Fruit fly (Drosophila melanogaster): ENCODE data around the gene CG8475.

Gene CG8475

DNA sequence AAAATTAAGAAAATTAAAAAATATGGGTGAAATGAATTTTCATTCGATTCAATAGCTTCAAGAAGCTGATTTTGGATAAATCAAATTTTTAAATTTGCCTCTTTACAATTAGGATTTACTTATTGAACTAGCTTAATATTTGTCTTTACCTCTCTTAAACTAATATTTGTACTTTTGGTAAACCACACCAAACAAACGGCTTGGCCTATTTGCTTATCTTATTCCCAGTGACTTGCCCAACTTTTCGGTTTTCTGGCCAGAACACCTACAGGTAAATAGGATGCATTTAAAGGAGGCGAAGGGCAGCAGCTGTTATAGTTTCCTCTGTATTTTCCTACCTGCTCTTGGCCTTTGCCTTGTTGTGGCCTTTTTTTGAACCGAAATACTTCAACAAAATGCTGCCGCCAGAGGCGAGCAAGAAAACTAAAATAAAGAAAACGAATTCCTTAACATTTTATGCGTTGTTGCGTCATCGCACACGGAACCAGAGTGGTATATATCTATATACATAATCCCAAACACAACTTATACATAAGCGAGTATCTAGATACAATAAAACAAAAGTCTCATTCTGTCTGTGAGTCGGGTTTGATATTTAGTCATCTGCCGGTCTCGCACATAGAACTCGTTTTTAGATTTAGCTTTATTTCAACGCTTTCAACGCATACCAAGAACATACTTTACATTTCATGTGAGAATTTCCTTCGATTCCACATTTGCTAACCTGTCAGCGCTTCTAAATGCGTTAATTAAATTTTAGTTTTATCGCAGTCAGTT lies 30.7 kb downstream of the CG8475 start (continued):
- TF ChIP-seq CG18476 (GFP tag; optimal IDR thresholded peaks at IDR 0.05) (no peak), CG2712 (tag; optimal IDR thresholded peaks at IDR 0.05) (peak; percentile 16), Pdp1 (GFP tag; optimal IDR thresholded peaks at IDR 0.05) (peak in 1 of 2 experiments; percentile 78)

DNA sequence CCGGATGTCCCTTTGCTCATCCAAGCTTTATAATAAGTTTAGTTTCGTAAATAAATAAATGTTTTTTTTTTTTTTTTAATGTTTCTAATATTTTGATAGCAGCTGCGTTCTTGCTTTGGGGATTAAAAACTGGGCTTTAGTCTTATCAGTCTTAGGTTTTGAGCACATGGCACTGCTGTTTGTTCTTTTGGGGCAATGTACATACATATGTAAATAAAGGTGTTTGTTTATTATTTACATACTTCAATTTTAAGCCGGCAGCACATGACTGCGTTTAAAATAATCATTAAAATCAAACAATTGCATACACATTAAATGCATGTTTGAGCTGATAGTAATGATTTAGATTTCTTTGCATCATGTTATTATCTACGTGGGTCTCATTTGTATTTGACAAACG lies 32.5 kb downstream of the CG8475 start:
- no peak for TF ChIP-seq cas (GFP tag; IDR thresholded peaks at IDR 0.05)
- TF ChIP-seq CG16863 (GFP tag; optimal IDR thresholded peaks at IDR 0.05): peak; percentile 81
- TF ChIP-seq HLHmδ (GFP tag; optimal IDR thresholded peaks at IDR 0.05): peak; percentile 55
- peak; percentile 61; the same call in 1 of the 2 replicates for TF ChIP-seq CG11696 (GFP tag; IDR thresholded peaks at IDR 0.05)
- TF ChIP-seq trh (GFP tag; optimal IDR thresholded peaks at IDR 0.05): peak; percentile 84
- peak; percentile 87 for TF ChIP-seq CG17912 (GFP tag; optimal IDR thresholded peaks at IDR 0.05)
- peak; percentile 73 for TF ChIP-seq sim (GFP tag; IDR thresholded peaks at IDR 0.05)
- TF ChIP-seq HLH54F (GFP tag; optimal IDR thresholded peaks at IDR 0.05): no peak
- peak; percentile 86; the same call in 2 of the 3 replicates for TF ChIP-seq otp (GFP tag; IDR thresholded peaks at IDR 0.05)
- no peak for TF ChIP-seq Scr (GFP tag; IDR thresholded peaks at IDR 0.05; ENCODE audit: partially characterized antibody)
- no peak for TF ChIP-seq CG15073 (GFP tag; optimal IDR thresholded peaks at IDR 0.05)
- TF ChIP-seq gcm2 (GFP tag; optimal IDR thresholded peaks at IDR 0.05): no peak
- peak; percentile 79 for TF ChIP-seq caup (GFP tag; optimal IDR thresholded peaks at IDR 0.05; ENCODE audit: severe bottlenecking)
- TF ChIP-seq croc (GFP tag; conservative IDR thresholded peaks at IDR 0.05): peak; percentile 41; the same call in 2 of the 3 replicates
- peak; percentile 32 for TF ChIP-seq Hr3 (GFP tag; optimal IDR thresholded peaks at IDR 0.05)
- TF ChIP-seq org-1 (GFP tag; optimal IDR thresholded peaks at IDR 0.05): peak; percentile 82
- peak; percentile 45 for TF ChIP-seq crc (GFP tag; optimal IDR thresholded peaks at IDR 0.05)
- peak; percentile 88 for TF ChIP-seq CG7987 (GFP tag; optimal IDR thresholded peaks at IDR 0.05)
- TF ChIP-seq CG7372 (GFP tag; IDR thresholded peaks at IDR 0.05): no peak
- TF ChIP-seq ranshi (GFP tag; IDR thresholded peaks at IDR 0.05): peak; percentile 57; the same call in 1 of the 2 replicates
- TF ChIP-seq bbx (GFP tag; IDR thresholded peaks at IDR 0.05; ENCODE audit: partially characterized antibody): no peak
- TF ChIP-seq CHES-1-like (GFP tag; optimal IDR thresholded peaks at IDR 0.05): peak; percentile 59
- TF ChIP-seq CG10209 (GFP tag; optimal IDR thresholded peaks at IDR 0.05): peak; percentile 89
- peak; percentile 92 for TF ChIP-seq CG15696 (tag; optimal IDR thresholded peaks at IDR 0.05)
- TF ChIP-seq CG6683 (GFP tag; optimal IDR thresholded peaks at IDR 0.05): peak; percentile 51
- no peak for TF ChIP-seq CG16813 (GFP tag; IDR thresholded peaks at IDR 0.05; ENCODE audit: partially characterized antibody)
- TF ChIP-seq Poxn (GFP tag; IDR thresholded peaks at IDR 0.05): no peak
- TF ChIP-seq sr (GFP tag; IDR thresholded peaks at IDR 0.05): peak; percentile 55; the same call in 1 of the 3 replicates
- TF ChIP-seq CG12071 (GFP tag; optimal IDR thresholded peaks at IDR 0.05): peak; percentile 88
- TF ChIP-seq Hand (GFP tag; optimal IDR thresholded peaks at IDR 0.05): no peak
- TF ChIP-seq CG17328 (GFP tag; IDR thresholded peaks at IDR 0.05): peak; percentile 66
- no peak; the same call in 1 of the 2 replicates for TF ChIP-seq CG10366 (GFP tag; IDR thresholded peaks at IDR 0.05)
- peak; percentile 50; the same call in 1 of the 3 replicates for TF ChIP-seq CG2199 (GFP tag; IDR thresholded peaks at IDR 0.05)
- TF ChIP-seq CG14710 (tag; optimal IDR thresholded peaks at IDR 0.05): peak; percentile 88
- peak; percentile 79 for TF ChIP-seq CG10431 (GFP tag; optimal IDR thresholded peaks at IDR 0.05)
- peak; percentile 58 for TF ChIP-seq CG6854 (GFP tag; optimal IDR thresholded peaks at IDR 0.05)
- peak; percentile 68 for TF ChIP-seq pfk (GFP tag; optimal IDR thresholded peaks at IDR 0.05)
- TF ChIP-seq sc (optimal IDR thresholded peaks at IDR 0.05): no peak
- TF ChIP-seq sc (GFP tag; optimal IDR thresholded peaks at IDR 0.05): peak; percentile 92
- peak; percentile 56 for TF ChIP-seq ap (GFP tag; IDR thresholded peaks at IDR 0.05)
- peak; percentile 70 for TF ChIP-seq psq (GFP tag; optimal IDR thresholded peaks at IDR 0.05)
- peak; percentile 76 for TF ChIP-seq Six4 (GFP tag; optimal IDR thresholded peaks at IDR 0.05)
- no peak for TF ChIP-seq sisA (GFP tag; IDR thresholded peaks at IDR 0.05)
- no peak for TF ChIP-seq HmgD (GFP tag; optimal IDR thresholded peaks at IDR 0.05)
- no peak for TF ChIP-seq Dfd (GFP tag; optimal IDR thresholded peaks at IDR 0.05)
